Fruit fly (Drosophila melanogaster): ENCODE results near the gene CG32817.

Gene CG32817

DNA sequence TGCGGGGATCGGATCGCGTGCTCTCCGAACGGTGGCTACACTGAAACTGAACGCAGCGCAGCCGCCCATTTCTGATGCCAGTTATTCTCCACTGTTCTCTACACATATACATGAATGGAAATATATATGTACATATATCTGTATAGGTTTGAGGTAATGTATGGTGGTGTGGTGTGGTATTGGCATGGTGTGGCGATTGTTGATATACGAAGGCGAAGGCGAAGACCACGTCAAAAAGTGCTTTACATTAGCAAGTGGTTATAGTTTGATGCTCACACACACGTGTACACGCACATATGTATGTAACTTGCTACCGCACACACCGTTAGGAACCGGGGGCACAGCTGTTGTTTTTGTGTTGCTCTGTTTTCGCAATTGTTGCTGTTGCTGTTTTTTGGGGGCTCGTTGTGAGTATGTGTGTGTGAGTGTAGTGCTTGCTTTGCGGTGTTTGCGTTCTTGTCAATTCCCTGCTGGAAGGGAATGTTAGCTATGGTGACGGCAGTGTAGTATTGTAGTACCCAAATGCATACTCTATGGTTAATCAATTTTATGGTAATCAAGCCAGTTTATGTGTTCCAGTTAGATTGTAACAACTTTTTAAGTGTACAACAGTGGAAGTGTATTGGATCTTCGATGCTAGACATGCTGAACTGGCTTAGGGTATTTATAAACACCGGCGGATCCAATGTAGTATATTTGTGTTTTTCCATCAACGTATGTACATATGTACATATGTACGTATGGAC lies 14.8 kb downstream of the CG32817 start, which contains the start of gene CG17896 (continued):
- TF ChIP-seq cas (GFP tag; IDR thresholded peaks at IDR 0.05) (peak; percentile 98), Xbp1 (GFP tag; optimal IDR thresholded peaks at IDR 0.05) (peak; percentile 98), Nf-YA (GFP tag; IDR thresholded peaks at IDR 0.05) (peak; percentile 91), CG1603 (tag; optimal IDR thresholded peaks at IDR 0.05) (peak; percentile 98), Awh (GFP tag; IDR thresholded peaks at IDR 0.05) (peak; percentile 96), CG10209 (GFP tag; optimal IDR thresholded peaks at IDR 0.05) (peak; percentile 98), wdn (GFP tag; IDR thresholded peaks at IDR 0.05) (peak; percentile 99), her (GFP tag; optimal IDR thresholded peaks at IDR 0.05) (peak; percentile 98), lov (optimal IDR thresholded peaks at IDR 0.05) (no peak), lov (GFP tag; IDR thresholded peaks at IDR 0.05) (peak; percentile 92), ftz-f1 (GFP tag; optimal IDR thresholded peaks at IDR 0.05) (peak; percentile 19), gcm (GFP tag; optimal IDR thresholded peaks at IDR 0.05) (peak; percentile 91), CG11093 (GFP tag; IDR thresholded peaks at IDR 0.05) (peak; percentile 95), BtbVII (GFP tag; optimal IDR thresholded peaks at IDR 0.05) (peak; percentile 97), Fer1 (GFP tag; optimal IDR thresholded peaks at IDR 0.05) (peak; percentile 97), CG13424 (tag; optimal IDR thresholded peaks at IDR 0.05) (peak; percentile 96), Doc2 (GFP tag; IDR thresholded peaks at IDR 0.05) (peak; percentile 92), CG2129 (GFP tag; IDR thresholded peaks at IDR 0.05; ENCODE audit: partially characterized antibody) (no peak), Hey (tag; optimal IDR thresholded peaks at IDR 0.05) (peak; percentile 91), Aef1 (GFP tag; IDR thresholded peaks at IDR 0.05) (peak; percentile 99), disco-r (GFP tag; optimal IDR thresholded peaks at IDR 0.05) (peak; percentile 97), CG3847 (GFP tag; IDR thresholded peaks at IDR 0.05) (peak; percentile 99), chif (GFP tag; optimal IDR thresholded peaks at IDR 0.05) (peak; percentile 97 to 98), Ada2b (GFP tag; IDR thresholded peaks at IDR 0.05) (peak; percentile 99), maf-S (GFP tag; optimal IDR thresholded peaks at IDR 0.05) (peak; percentile 98), otp (GFP tag; IDR thresholded peaks at IDR 0.05) (peak; percentile 96), Six4 (GFP tag; optimal IDR thresholded peaks at IDR 0.05) (peak; percentile 97), CG1024 (GFP tag; IDR thresholded peaks at IDR 0.05) (peak; percentile 93), CG12942 (GFP tag; optimal IDR thresholded peaks at IDR 0.05) (peak; percentile 97), CG7987 (GFP tag; optimal IDR thresholded peaks at IDR 0.05) (peak; percentile 95), hth (optimal IDR thresholded peaks at IDR 0.05) (no peak), Meics (GFP tag; optimal IDR thresholded peaks at IDR 0.05) (peak; percentile 98), corto (GFP tag; optimal IDR thresholded peaks at IDR 0.05) (peak; percentile 92), CG18011 (GFP tag; optimal IDR thresholded peaks at IDR 0.05) (no peak), dpn (GFP tag; optimal IDR thresholded peaks at IDR 0.05) (peak; percentile 99), HLHmδ (GFP tag; optimal IDR thresholded peaks at IDR 0.05) (no peak), MTF-1 (GFP tag; optimal IDR thresholded peaks at IDR 0.05; ENCODE audit: borderline replicate concordance) (peak; percentile 90), Gug (GFP tag; IDR thresholded peaks at IDR 0.05) (peak; percentile 99), HmgD (GFP tag; optimal IDR thresholded peaks at IDR 0.05) (peak; percentile 98), al (GFP tag; IDR thresholded peaks at IDR 0.05) (peak; percentile 99), danr (GFP tag; IDR thresholded peaks at IDR 0.05) (peak; percentile 97), CG17328 (GFP tag; IDR thresholded peaks at IDR 0.05) (peak; percentile 96), mam (GFP tag; optimal IDR thresholded peaks at IDR 0.05) (peak; percentile 99), fd102C (GFP tag; optimal IDR thresholded peaks at IDR 0.05) (no peak), bab2 (GFP tag; optimal IDR thresholded peaks at IDR 0.05) (peak; percentile 99), CoRest (tag; optimal IDR thresholded peaks at IDR 0.05) (peak; percentile 98), NfI (GFP tag; optimal IDR thresholded peaks at IDR 0.05) (peak; percentile 97), row (GFP tag; IDR thresholded peaks at IDR 0.05) (peak; percentile 99), CG8290 (GFP tag; optimal IDR thresholded peaks at IDR 0.05) (peak; percentile 81), CG8290 (tag; optimal IDR thresholded peaks at IDR 0.05) (peak in 1 of 2 experiments; percentile 100), croc (GFP tag; conservative IDR thresholded peaks at IDR 0.05) (peak; percentile 91)

Data from whole organism, embryonic.